Fruit fly (Drosophila melanogaster) whole organism, prepupa: ENCODE data around the gene CG2321.

Experiments used
- CG15336 ChIP-seq: fragments of 200-800 bp; sonication (Bioruptor generic); IDR thresholded peaks from 2 replicates; pipeline ENCODE4 v1.3.6; 2022; ENCODE audit warnings: missing biosample characterization, missing genetic modification characterization
- CG3919 ChIP-seq: fragments of 200-800 bp; sonication (Bioruptor generic); optimal IDR thresholded peaks from 3 replicates; lab custom pipeline; 2016; ENCODE audit warnings: missing biosample characterization, missing genetic modification characterization
- Eip75B ChIP-seq: fragments of 200-800 bp; sonication (Bioruptor generic); optimal IDR thresholded peaks from 3 replicates; lab custom pipeline; 2016; ENCODE audit warnings: missing biosample characterization, missing genetic modification characterization
- Ets21C ChIP-seq: fragments of 200-800 bp; sonication (Bioruptor generic); optimal IDR thresholded peaks from 3 replicates; lab custom pipeline; 2016; ENCODE audit warnings: missing biosample characterization, missing genetic modification characterization
- Hr39 ChIP-seq: fragments of 200-800 bp; sonication (Bioruptor generic); optimal IDR thresholded peaks from 2 replicates; lab custom pipeline; 2016; ENCODE audit warnings: missing biosample characterization, missing genetic modification characterization
- cyc ChIP-seq: fragments of 200-800 bp; sonication (Bioruptor generic); optimal IDR thresholded peaks from 3 replicates; lab custom pipeline; 2016; ENCODE audit warnings: missing biosample characterization, missing genetic modification characterization
- esn ChIP-seq: fragments of 200-800 bp; sonication (Bioruptor generic); optimal IDR thresholded peaks from 2 replicates; lab custom pipeline; 2016; ENCODE audit warnings: missing biosample characterization, mild to moderate bottlenecking, missing genetic modification characterization, moderate library complexity
- ss ChIP-seq, 2 experiments: fragments of 200-800 bp; sonication (Bioruptor generic); optimal IDR thresholded peaks; 2 replicates in 1 of 2; 3 replicates in 1 of 2; lab custom pipeline; 2017 to 2018; ENCODE audit warnings: mild to moderate bottlenecking in 2 of 2, missing biosample characterization in 2 of 2, missing genetic modification characterization in 2 of 2, moderate library complexity in 1 of 2

DNA sequence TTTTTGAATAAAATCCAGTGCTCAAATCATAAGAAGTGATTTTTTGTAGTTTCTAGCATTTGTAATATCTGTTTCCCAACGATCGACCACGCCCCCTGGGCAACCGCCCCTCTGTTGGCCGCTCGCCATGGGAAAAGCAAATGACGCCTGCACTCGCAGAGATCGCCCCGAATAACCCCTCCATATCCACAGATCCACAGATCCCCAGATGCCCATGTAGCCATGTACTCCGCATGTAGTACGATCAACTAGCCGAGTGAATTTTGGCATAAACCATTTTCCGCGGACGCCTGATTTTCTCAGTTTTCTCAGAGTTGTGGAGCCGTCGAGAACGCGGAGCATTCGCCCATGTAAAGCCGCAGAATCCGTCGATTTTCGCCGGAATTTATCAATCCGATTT lies 5.4 kb upstream of the CG2321 start, which contains the start of gene FipoQ:
- TF ChIP-seq cyc = no peak
- no peak for TF ChIP-seq Hr39
- no peak for TF ChIP-seq CG15336 (GFP tag; lab: Robert Waterston, UW)
- no peak for TF ChIP-seq Eip75B (GFP tag; lab: Kevin White, UChicago)
- TF ChIP-seq esn (GFP tag; lab: Kevin White, UChicago) = no peak
- no peak for TF ChIP-seq Ets21C (GFP tag; lab: Kevin White, UChicago)
- no peak for TF ChIP-seq ss (GFP tag; optimal IDR thresholded peaks at IDR 0.05; lab: Kevin White, UChicago)
- TF ChIP-seq CG3919 (GFP tag; lab: Kevin White, UChicago) = no peak
